Fruit fly (Drosophila melanogaster): Measurements from ENCODE around the gene Cpr72Eb.

DNA sequence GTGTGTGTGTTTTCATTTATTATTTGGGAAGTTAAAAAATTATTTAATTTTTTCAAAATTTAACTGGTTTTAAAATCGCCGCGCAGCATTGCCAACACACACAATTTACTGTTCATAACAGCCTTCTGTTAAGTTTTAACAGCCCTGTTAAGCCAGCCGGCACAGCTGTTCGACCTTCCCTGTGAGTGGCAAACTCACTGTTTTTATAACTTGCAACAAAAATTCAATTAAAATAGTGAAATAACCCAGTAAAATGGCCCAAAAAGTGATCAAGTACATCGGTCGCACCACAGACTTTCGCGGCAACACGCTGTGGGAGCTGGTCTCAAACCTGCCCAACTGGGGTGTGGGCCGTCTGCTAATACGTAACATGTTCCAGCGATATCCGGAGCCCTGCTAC is 16.8 kb upstream of the Cpr72Eb start, which contains the start of gene mRpS34:
- no peak for TF ChIP-seq lab (GFP tag; optimal IDR thresholded peaks at IDR 0.05)
- TF ChIP-seq Neu2 (GFP tag; optimal IDR thresholded peaks at IDR 0.05; ENCODE audit: borderline replicate concordance) = no peak
- peak; percentile 66 for TF ChIP-seq Dp (GFP tag; optimal IDR thresholded peaks at IDR 0.05)
- TF ChIP-seq CG5245 (GFP tag; optimal IDR thresholded peaks at IDR 0.05) = no peak
- TF ChIP-seq HmgZ (tag; optimal IDR thresholded peaks at IDR 0.05) = no peak
